Fruit fly (Drosophila melanogaster) whole organism, pupa: Measurements from ENCODE around the gene CG14100.

Source experiments
- CG10348 ChIP-seq: fragments of 200-800 bp; sonication (Bioruptor generic); IDR thresholded peaks from 2 replicates; pipeline ENCODE4 v1.3.6; 2022; ENCODE audit warnings: missing biosample characterization, missing genetic modification characterization
- CG12605 ChIP-seq: fragments of 200-800 bp; sonication (Bioruptor generic); IDR thresholded peaks from 2 replicates; pipeline ENCODE4 v1.3.6; 2022; ENCODE audit warnings: missing biosample characterization, missing genetic modification characterization
- CG13204 ChIP-seq: fragments of 200-800 bp; sonication (Bioruptor generic); optimal IDR thresholded peaks from 2 replicates; lab custom pipeline; 2018; ENCODE audit warnings: missing biosample characterization, mild to moderate bottlenecking, missing genetic modification characterization, moderate library complexity
- CG14655 ChIP-seq: fragments of 200-800 bp; sonication (Bioruptor generic); optimal IDR thresholded peaks from 3 replicates; lab custom pipeline; 2017; ENCODE audit warnings: mild to moderate bottlenecking, missing biosample characterization, missing genetic modification reagents, missing genetic modification characterization
- CG15710 ChIP-seq: fragments of 200-800 bp; sonication (Bioruptor generic); optimal IDR thresholded peaks from 2 replicates; lab custom pipeline; 2018; ENCODE audit warnings: missing biosample characterization, mild to moderate bottlenecking, missing genetic modification characterization, moderate library complexity
- CG17806 ChIP-seq: fragments of 200-800 bp; sonication (Bioruptor generic); optimal IDR thresholded peaks from 2 replicates; lab custom pipeline; 2018; ENCODE audit warnings: missing biosample characterization, mild to moderate bottlenecking, missing genetic modification characterization, moderate library complexity
- CG32121 ChIP-seq: fragments of 200-800 bp; sonication (Bioruptor generic); IDR thresholded peaks from 2 replicates; pipeline ENCODE4 v1.3.6; 2022; ENCODE audit warnings: missing biosample characterization, missing genetic modification characterization
- CG34367 ChIP-seq: fragments of 200-800 bp; sonication (Bioruptor generic); optimal IDR thresholded peaks from 2 replicates; lab custom pipeline; 2018; ENCODE audit warnings: missing biosample characterization, mild to moderate bottlenecking, missing genetic modification characterization
- CG4496 ChIP-seq: fragments of 200-800 bp; sonication (Bioruptor generic); IDR thresholded peaks from 3 replicates; pipeline ENCODE4 v1.3.6; 2022; ENCODE audit warnings: missing biosample characterization, missing genetic modification characterization
- CG8159 ChIP-seq: fragments of 200-800 bp; sonication (Bioruptor generic); optimal IDR thresholded peaks from 3 replicates; lab custom pipeline; 2018; ENCODE audit warnings: missing biosample characterization, mild to moderate bottlenecking, missing genetic modification characterization, moderate library complexity
- CG8301 ChIP-seq: fragments of 200-800 bp; sonication (Bioruptor generic); optimal IDR thresholded peaks from 2 replicates; lab custom pipeline; 2018; ENCODE audit warnings: missing biosample characterization, mild to moderate bottlenecking, missing genetic modification characterization
- CG9948 ChIP-seq: fragments of 200-800 bp; sonication (Bioruptor generic); optimal IDR thresholded peaks from 2 replicates; lab custom pipeline; 2018; ENCODE audit warnings: missing biosample characterization, mild to moderate bottlenecking, missing genetic modification characterization, moderate library complexity
- D1 ChIP-seq: fragments of 200-800 bp; sonication (Bioruptor generic); optimal IDR thresholded peaks from 2 replicates; lab custom pipeline; 2018; ENCODE audit warnings: missing biosample characterization, mild to moderate bottlenecking, missing genetic modification characterization, moderate library complexity
- EcR ChIP-seq: fragments of 200-800 bp; sonication (Bioruptor generic); optimal IDR thresholded peaks from 3 replicates; lab custom pipeline; 2019; ENCODE audit warnings: missing biosample characterization, missing genetic modification characterization, mild to moderate bottlenecking, moderate library complexity, missing genetic modification reagents
- Ets98B ChIP-seq: fragments of 200-800 bp; sonication (Bioruptor generic); IDR thresholded peaks from 2 replicates; pipeline ENCODE4 v1.3.6; 2022; ENCODE audit warnings: missing biosample characterization, missing genetic modification characterization
- Pif1A ChIP-seq: fragments of 200-800 bp; sonication (Bioruptor generic); optimal IDR thresholded peaks from 3 replicates; lab custom pipeline; 2016; ENCODE audit warnings: missing biosample characterization, missing genetic modification characterization
- Pif1B ChIP-seq: fragments of 200-800 bp; sonication (Bioruptor generic); optimal IDR thresholded peaks from 3 replicates; lab custom pipeline; 2016; ENCODE audit warnings: missing biosample characterization, missing genetic modification characterization
- Snoo ChIP-seq: fragments of 200-800 bp; sonication (Bioruptor generic); optimal IDR thresholded peaks from 3 replicates; lab custom pipeline; 2017; ENCODE audit warnings: missing biosample characterization, mild to moderate bottlenecking, missing genetic modification characterization, inconsistent platforms
- fd96Ca ChIP-seq: fragments of 200-800 bp; sonication (Bioruptor generic); IDR thresholded peaks from 3 replicates; pipeline ENCODE4 v1.3.6; 2022; ENCODE audit warnings: missing biosample characterization, missing genetic modification characterization
- gl ChIP-seq: fragments of 200-800 bp; sonication (Bioruptor generic); optimal IDR thresholded peaks from 2 replicates; lab custom pipeline; 2018; ENCODE audit warnings: missing biosample characterization, mild to moderate bottlenecking, missing genetic modification characterization
- rn ChIP-seq: fragments of 200-800 bp; sonication (Bioruptor generic); IDR thresholded peaks from 2 replicates; pipeline ENCODE4 v1.3.6; 2022; ENCODE audit warnings: missing biosample characterization, missing genetic modification characterization

Gene CG14100

DNA sequence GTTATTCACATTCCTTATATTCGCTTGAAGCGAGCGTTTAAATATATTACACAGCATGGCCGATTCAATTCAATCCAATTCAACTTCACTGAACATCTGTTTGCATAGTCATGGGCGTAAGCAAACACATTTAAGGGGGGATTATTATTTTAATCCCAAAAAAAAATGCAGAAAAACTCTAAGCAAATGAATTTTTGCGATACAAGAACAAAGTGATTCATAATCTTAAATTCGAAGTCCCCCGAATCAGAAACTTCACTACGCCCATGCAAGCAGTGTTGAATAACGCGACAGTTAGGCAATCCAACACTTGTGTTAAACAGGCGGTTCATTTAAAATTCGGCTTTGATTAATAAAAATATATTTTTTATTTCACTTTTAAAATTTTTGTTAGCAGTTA is at the start of gene CG14100:
TSS of gene CG14100 (minus strand) at position 103 of the 400 bp plus-strand sequence.
- TF ChIP-seq rn (GFP tag; lab: Robert Waterston, UW) (peak; percentile 100), CG13204 (GFP tag; lab: Kevin White, UChicago) (peak; percentile 100), Ets98B (GFP tag; lab: Robert Waterston, UW) (peak; percentile 100), CG8159 (peak; percentile 100), CG17806 (peak; percentile 100), Pif1B (GFP tag; lab: Kevin White, UChicago) (peak; percentile 100), CG8301 (tag; lab: Kevin White, UChicago) (peak; percentile 100), gl (tag; lab: Kevin White, UChicago) (peak; percentile 100), EcR (GFP tag; lab: Kevin White, UChicago) (no peak), fd96Ca (GFP tag; lab: Robert Waterston, UW) (peak; percentile 100), CG12605 (GFP tag; lab: Robert Waterston, UW) (peak; percentile 100), CG15710 (peak; percentile 100), Snoo (tag; lab: Kevin White, UChicago) (peak; percentile 100), Pif1A (GFP tag; lab: Kevin White, UChicago) (peak; percentile 100), CG9948 (tag; lab: Kevin White, UChicago) (peak; percentile 100), CG32121 (GFP tag; lab: Robert Waterston, UW) (peak; percentile 100), CG34367 (tag; lab: Kevin White, UChicago) (peak; percentile 100), CG10348 (GFP tag; lab: Robert Waterston, UW) (peak; percentile 100), CG4496 (GFP tag; lab: Robert Waterston, UW) (peak; percentile 100), CG14655 (peak; percentile 100), D1 (peak; percentile 100)
- TF ChIP-seq, all 21 proteins: peak for 20

DNA sequence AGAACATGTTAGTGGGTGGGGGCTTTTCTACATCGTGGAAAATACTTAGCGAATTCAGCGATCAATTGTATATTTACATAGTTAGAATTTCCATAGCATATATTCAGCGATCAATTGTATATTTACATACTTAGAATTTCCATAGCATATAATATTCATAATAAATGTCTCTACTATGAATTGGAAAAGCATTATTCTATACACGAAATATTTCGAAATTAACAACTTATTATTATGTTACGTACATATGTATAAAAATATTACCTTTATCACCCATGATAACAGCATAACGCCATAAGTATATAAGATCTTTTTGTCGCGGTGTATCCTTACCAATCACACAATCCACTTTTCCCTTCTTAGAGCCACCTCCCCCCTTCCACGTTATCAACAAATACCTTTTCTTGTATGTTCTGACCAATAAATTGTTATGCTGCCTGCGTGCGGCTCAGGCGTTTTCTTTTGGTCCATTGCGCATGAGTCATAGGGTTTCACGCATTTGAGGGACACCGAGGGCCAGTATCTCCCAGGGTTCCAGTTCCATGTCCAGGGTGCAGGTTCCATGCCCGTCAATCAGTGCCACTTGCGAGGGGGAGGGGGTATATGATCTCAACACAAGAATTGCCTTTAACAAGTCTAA is 46.6 kb upstream of the CG14100 start:
- no peak for TF ChIP-seq CG4496 (GFP tag; lab: Robert Waterston, UW)
- no peak for TF ChIP-seq EcR (GFP tag; lab: Kevin White, UChicago)
- TF ChIP-seq gl (tag; lab: Kevin White, UChicago) = no peak
- no peak for TF ChIP-seq CG34367 (tag; lab: Kevin White, UChicago)
- TF ChIP-seq CG17806 = peak; percentile 16
- TF ChIP-seq Ets98B (GFP tag; lab: Robert Waterston, UW) = no peak
- TF ChIP-seq CG12605 (GFP tag; lab: Robert Waterston, UW) = no peak
- peak; percentile 38 for TF ChIP-seq CG8301 (tag; lab: Kevin White, UChicago)
- peak; percentile 54 for TF ChIP-seq CG9948 (tag; lab: Kevin White, UChicago)
- TF ChIP-seq CG14655 = no peak
- TF ChIP-seq CG15710 = peak; percentile 32
- peak; percentile 19 for TF ChIP-seq CG8159
- no peak for TF ChIP-seq rn (GFP tag; lab: Robert Waterston, UW)
- TF ChIP-seq CG10348 (GFP tag; lab: Robert Waterston, UW) = no peak
- no peak for TF ChIP-seq Pif1B (GFP tag; lab: Kevin White, UChicago)
- no peak for TF ChIP-seq CG32121 (GFP tag; lab: Robert Waterston, UW)
- TF ChIP-seq fd96Ca (GFP tag; lab: Robert Waterston, UW) = no peak
- TF ChIP-seq D1 = peak; percentile 38
- no peak for TF ChIP-seq Snoo (tag; lab: Kevin White, UChicago)
- TF ChIP-seq CG13204 (GFP tag; lab: Kevin White, UChicago) = no peak
- TF ChIP-seq Pif1A (GFP tag; lab: Kevin White, UChicago) = no peak
- TF ChIP-seq, all 21 proteins: peak for 6

DNA sequence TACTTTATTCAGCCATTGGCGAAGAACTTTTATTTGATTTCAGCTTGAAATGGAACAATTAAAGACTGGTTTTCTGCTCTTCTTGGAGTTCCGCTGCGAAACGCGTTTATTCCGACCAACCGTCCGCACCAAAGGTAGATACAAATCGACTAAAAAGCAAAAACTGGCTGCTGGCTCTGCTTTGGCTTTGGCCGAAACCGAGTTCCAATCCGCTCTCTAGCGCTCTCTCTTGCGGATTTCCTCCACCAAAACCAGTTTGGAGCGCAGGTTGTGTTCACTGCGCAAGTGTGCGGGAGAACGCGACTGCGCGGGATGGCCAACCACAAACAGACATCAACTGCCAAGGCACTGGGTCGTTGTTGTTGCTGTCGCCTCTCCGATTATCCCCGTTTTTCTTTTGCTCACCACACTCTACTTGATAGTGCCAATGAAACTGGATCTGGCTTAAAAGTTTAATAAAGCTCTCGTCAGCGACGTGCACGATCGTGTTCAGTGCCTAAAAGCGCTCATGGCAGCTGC is 45.2 kb upstream of the CG14100 start, which contains the start of gene wnd:
TSS of gene wnd (minus strand) at position 306 of the 519 bp plus-strand sequence.
- TF ChIP-seq gl (tag; lab: Kevin White, UChicago) (no peak), Snoo (tag; lab: Kevin White, UChicago) (peak; percentile 9), CG13204 (GFP tag; lab: Kevin White, UChicago) (no peak), EcR (GFP tag; lab: Kevin White, UChicago) (peak; percentile 22), Pif1A (GFP tag; lab: Kevin White, UChicago) (peak; percentile 12), CG14655 (no peak), CG34367 (tag; lab: Kevin White, UChicago) (no peak), CG12605 (GFP tag; lab: Robert Waterston, UW) (peak; percentile 26; the same call in 1 of the 2 replicates), fd96Ca (GFP tag; lab: Robert Waterston, UW) (no peak), D1 (no peak), CG15710 (no peak), CG4496 (GFP tag; lab: Robert Waterston, UW) (no peak), CG9948 (tag; lab: Kevin White, UChicago) (no peak), CG8159 (no peak), Ets98B (GFP tag; lab: Robert Waterston, UW) (peak; percentile 38; the same call in 1 of the 2 replicates), CG17806 (no peak), CG8301 (tag; lab: Kevin White, UChicago) (no peak), CG10348 (GFP tag; lab: Robert Waterston, UW) (no peak), Pif1B (GFP tag; lab: Kevin White, UChicago) (peak; percentile 4), CG32121 (GFP tag; lab: Robert Waterston, UW) (no peak), rn (GFP tag; lab: Robert Waterston, UW) (no peak)

DNA sequence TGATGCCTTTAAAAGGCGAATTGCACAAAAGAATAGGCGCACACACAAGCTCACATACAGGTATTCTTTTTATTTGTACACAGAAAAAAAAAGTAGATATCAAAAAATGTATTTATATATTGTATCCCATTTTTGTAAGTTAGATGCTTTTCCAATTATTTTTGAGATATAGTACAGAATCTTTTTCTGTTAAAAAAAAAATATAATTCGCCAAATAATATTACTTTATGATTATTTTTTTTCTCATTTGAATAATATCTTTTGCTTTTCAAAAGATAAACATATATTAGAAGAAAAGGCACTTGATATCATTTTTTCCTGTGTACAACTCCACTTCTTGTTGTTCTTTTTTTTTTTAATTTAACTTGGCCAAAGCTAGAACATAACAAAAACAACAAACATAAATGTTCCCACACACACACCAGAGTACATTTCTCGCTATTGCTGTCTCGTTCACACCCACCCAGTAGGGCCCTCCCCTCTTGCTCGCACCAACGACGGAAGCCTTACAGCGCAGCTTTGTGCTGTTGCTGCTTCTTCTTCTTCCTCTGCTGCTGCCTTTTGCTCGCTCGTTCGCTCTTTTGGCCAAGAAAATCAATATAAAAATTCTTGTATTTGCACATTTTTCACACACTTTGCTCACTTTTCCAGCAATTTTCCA is 44.6 kb upstream of the CG14100 start:
- TF ChIP-seq Ets98B (GFP tag; lab: Robert Waterston, UW) (no peak), CG15710 (peak; percentile 86), CG14655 (peak; percentile 85), CG12605 (GFP tag; lab: Robert Waterston, UW) (peak; percentile 81), Pif1A (GFP tag; lab: Kevin White, UChicago) (peak; percentile 31), CG8159 (peak; percentile 96), Pif1B (GFP tag; lab: Kevin White, UChicago) (no peak), rn (GFP tag; lab: Robert Waterston, UW) (peak; percentile 53; the same call in 1 of the 2 replicates), D1 (peak; percentile 99), CG4496 (GFP tag; lab: Robert Waterston, UW) (peak; percentile 61; the same call in 2 of the 3 replicates), fd96Ca (GFP tag; lab: Robert Waterston, UW) (no peak), CG17806 (peak; percentile 86), CG9948 (tag; lab: Kevin White, UChicago) (peak; percentile 97), CG8301 (tag; lab: Kevin White, UChicago) (peak; percentile 86), CG32121 (GFP tag; lab: Robert Waterston, UW) (peak; percentile 77), CG10348 (GFP tag; lab: Robert Waterston, UW) (peak; percentile 40; the same call in 1 of the 2 replicates), CG13204 (GFP tag; lab: Kevin White, UChicago) (peak; percentile 58), EcR (GFP tag; lab: Kevin White, UChicago) (no peak), CG34367 (tag; lab: Kevin White, UChicago) (peak; percentile 75), gl (tag; lab: Kevin White, UChicago) (peak; percentile 84), Snoo (tag; lab: Kevin White, UChicago) (peak; percentile 57)
